Worm (Caenorhabditis elegans) whole organism, L1 larva: Measurements from ENCODE around the gene cht-1.
A peak's percentile ranks its signal among the peaks of the same experiment; 100 is the strongest.

ENCODE experiments used
- C16A3.4 ChIP-seq: fragments of 150-350 bp; optimal IDR thresholded peaks from 2 replicates; lab custom pipeline; 2014; ENCODE audit warnings: missing biosample characterization, missing genetic modification characterization
- aha-1 ChIP-seq: fragments of 150-350 bp; optimal IDR thresholded peaks from 2 replicates; lab custom pipeline; 2014; ENCODE audit warnings: missing biosample characterization, missing genetic modification characterization
- alr-1 ChIP-seq: fragments of 200-800 bp; sonication (Bioruptor generic); optimal IDR thresholded peaks from 2 replicates; lab custom pipeline; 2018; ENCODE audit warnings: borderline replicate concordance, mild to moderate bottlenecking, missing genetic modification characterization, missing compliant biosample characterization
- aly-2 ChIP-seq: fragments of 150-350 bp; optimal IDR thresholded peaks from 2 replicates; lab custom pipeline; 2014; ENCODE audit warnings: missing biosample characterization, missing genetic modification characterization
- ama-1 ChIP-seq: fragments of 150-350 bp; optimal IDR thresholded peaks from 2 replicates; lab custom pipeline; 2014
- ceh-63 ChIP-seq: fragments of 200-800 bp; sonication (Bioruptor generic); optimal IDR thresholded peaks from 2 replicates; lab custom pipeline; 2018; ENCODE audit warnings: mild to moderate bottlenecking, missing genetic modification characterization, missing compliant biosample characterization
- ceh-8 ChIP-seq: fragments of 200-800 bp; sonication (Bioruptor generic); optimal IDR thresholded peaks from 2 replicates; lab custom pipeline; 2018; ENCODE audit warnings: mild to moderate bottlenecking, missing genetic modification characterization, moderate library complexity, missing compliant biosample characterization
- ceh-82 ChIP-seq, 3 experiments: fragments of 150-350 bp in 1 of 3; sonication (generic microtip) in 2 of 3; optimal IDR thresholded peaks; 2 replicates each; lab custom pipeline; 2014 to 2017; ENCODE audit warnings: missing biosample characterization in 3 of 3, missing genetic modification characterization in 3 of 3
- ceh-88 ChIP-seq: fragments of 200-800 bp; sonication (Bioruptor generic); IDR thresholded peaks from 2 replicates; pipeline ENCODE4 v1.3.6; 2022; ENCODE audit warnings: missing genetic modification characterization, missing compliant biosample characterization
- ceh-90 ChIP-seq: sonication (generic microtip); optimal IDR thresholded peaks from 2 replicates; lab custom pipeline; 2016; ENCODE audit warnings: missing genetic modification characterization, missing compliant biosample characterization
- ces-1 ChIP-seq: fragments of 150-350 bp; optimal IDR thresholded peaks from 2 replicates; lab custom pipeline; 2014; ENCODE audit warnings: missing biosample characterization, missing genetic modification reagents, missing genetic modification characterization
- dpl-1 ChIP-seq, 3 experiments: fragments of 150-350 bp in 2 of 3; sonication (generic microtip) in 1 of 3; optimal IDR thresholded peaks; 2 replicates each; lab custom pipeline; 2014 to 2017; ENCODE audit warnings: missing biosample characterization in 3 of 3, missing genetic modification characterization in 3 of 3, missing genetic modification reagents in 3 of 3
- efl-1 ChIP-seq, 4 experiments: fragments of 150-350 bp; optimal IDR thresholded peaks in 3 of 4; peaks in 1 of 4; 1 replicate in 1 of 4; 2 replicates in 3 of 4; lab custom pipeline; 2014; ENCODE audit warnings: missing biosample characterization in 2 of 4, missing genetic modification characterization in 2 of 4, missing genetic modification reagents in 2 of 4
- efl-3 ChIP-seq: fragments of 200-800 bp; sonication (Bioruptor generic); optimal IDR thresholded peaks from 2 replicates; lab custom pipeline; 2018; ENCODE audit warnings: mild to moderate bottlenecking, missing genetic modification characterization, missing compliant biosample characterization
- egl-27 ChIP-seq, 2 experiments: fragments of 150-350 bp in 1 of 2; sonication (generic microtip); optimal IDR thresholded peaks; 3 replicates each; lab custom pipeline; 2017 to 2018; ENCODE audit warnings: missing biosample characterization in 2 of 2, missing genetic modification characterization in 2 of 2, missing genetic modification reagents in 2 of 2
- elt-3 ChIP-seq, 6 experiments: fragments of 150-350 bp in 1 of 6; sonication (generic microtip); optimal IDR thresholded peaks; 2 replicates each; lab custom pipeline; 2017 to 2018; ENCODE audit warnings: missing biosample characterization in 6 of 6, missing genetic modification characterization in 6 of 6, inconsistent platforms in 1 of 6
- fkh-4 ChIP-seq: sonication (generic microtip); optimal IDR thresholded peaks from 2 replicates; lab custom pipeline; 2016; ENCODE audit warnings: missing compliant biosample characterization, missing genetic modification characterization, borderline replicate concordance
- fos-1 ChIP-seq: fragments of 150-350 bp; optimal IDR thresholded peaks from 2 replicates; lab custom pipeline; 2014; ENCODE audit warnings: missing biosample characterization, missing genetic modification characterization
- hpl-2 ChIP-seq: fragments of 150-350 bp; optimal IDR thresholded peaks from 2 replicates; lab custom pipeline; 2014; ENCODE audit warnings: missing biosample characterization, missing genetic modification reagents, missing genetic modification characterization
- lin-14 ChIP-seq: fragments of 200-800 bp; sonication (Bioruptor generic); optimal IDR thresholded peaks from 2 replicates; lab custom pipeline; 2018; ENCODE audit warnings: mild to moderate bottlenecking, missing genetic modification characterization, moderate library complexity, missing compliant biosample characterization
- lin-15B ChIP-seq: fragments of 150-350 bp; sonication (generic microtip); optimal IDR thresholded peaks from 3 replicates; lab custom pipeline; 2014; ENCODE audit warnings: missing biosample characterization, missing genetic modification characterization
- lir-3 ChIP-seq: sonication (generic microtip); optimal IDR thresholded peaks from 2 replicates; lab custom pipeline; 2016; ENCODE audit warnings: mild to moderate bottlenecking, missing genetic modification characterization, moderate library complexity, missing compliant biosample characterization; ENCODE audit not compliant: poor library complexity
- lsy-2 ChIP-seq, 2 experiments: fragments of 150-350 bp; optimal IDR thresholded peaks; 2 replicates each; lab custom pipeline; 2014; ENCODE audit warnings: missing biosample characterization in 2 of 2, missing genetic modification characterization in 2 of 2
- mdl-1 ChIP-seq, 2 experiments: fragments of 150-350 bp; optimal IDR thresholded peaks; 2 replicates each; lab custom pipeline; 2014 to 2017; ENCODE audit warnings: missing biosample characterization in 2 of 2, missing genetic modification characterization in 2 of 2, inconsistent platforms in 1 of 2
- mep-1 ChIP-seq: fragments of 150-350 bp; optimal IDR thresholded peaks from 2 replicates; lab custom pipeline; 2014; ENCODE audit warnings: missing biosample characterization, missing genetic modification characterization
- nhr-12 ChIP-seq: sonication (generic microtip); optimal IDR thresholded peaks from 2 replicates; lab custom pipeline; 2017; ENCODE audit warnings: missing biosample characterization, missing genetic modification characterization
- nhr-20 ChIP-seq: sonication (generic microtip); optimal IDR thresholded peaks from 2 replicates; lab custom pipeline; 2016; ENCODE audit warnings: mild to moderate bottlenecking, missing genetic modification characterization, missing compliant biosample characterization
- nhr-47 ChIP-seq: sonication (generic microtip); optimal IDR thresholded peaks from 2 replicates; lab custom pipeline; 2016; ENCODE audit warnings: mild to moderate bottlenecking, missing genetic modification characterization, moderate library complexity, missing compliant biosample characterization
- nhr-71 ChIP-seq: sonication (generic microtip); optimal IDR thresholded peaks from 2 replicates; lab custom pipeline; 2016; ENCODE audit warnings: mild to moderate bottlenecking, missing genetic modification characterization, moderate library complexity, missing compliant biosample characterization
- nhr-77 ChIP-seq: fragments of 150-350 bp; optimal IDR thresholded peaks from 2 replicates; lab custom pipeline; 2014; ENCODE audit warnings: missing biosample characterization, missing genetic modification characterization
- nhr-84 ChIP-seq: sonication (generic microtip); optimal IDR thresholded peaks from 2 replicates; lab custom pipeline; 2017; ENCODE audit warnings: missing biosample characterization, missing genetic modification characterization
- nhr-85 ChIP-seq: sonication (generic microtip); peaks from one replicate; lab custom pipeline; 2016; ENCODE audit warnings: missing genetic modification characterization, inconsistent platforms, missing compliant biosample characterization
- nhr-90 ChIP-seq: sonication (generic microtip); optimal IDR thresholded peaks from 2 replicates; lab custom pipeline; 2016; ENCODE audit warnings: mild to moderate bottlenecking, missing genetic modification characterization, missing compliant biosample characterization; ENCODE audit not compliant: poor library complexity
- pag-3 ChIP-seq: sonication (generic microtip); optimal IDR thresholded peaks from 2 replicates; lab custom pipeline; 2017; ENCODE audit warnings: missing genetic modification characterization, mild to moderate bottlenecking, missing compliant biosample characterization, antibody characterized with exemption, borderline replicate concordance; ENCODE audit not compliant: insufficient read depth
- pqm-1 ChIP-seq: sonication (generic microtip); optimal IDR thresholded peaks from 3 replicates; lab custom pipeline; 2017; ENCODE audit warnings: missing biosample characterization, missing genetic modification characterization
- rnt-1 ChIP-seq: sonication (generic microtip); optimal IDR thresholded peaks from 2 replicates; lab custom pipeline; 2016; ENCODE audit warnings: mild to moderate bottlenecking, missing genetic modification characterization, moderate library complexity, missing compliant biosample characterization
- skn-1 ChIP-seq: fragments of 150-350 bp; optimal IDR thresholded peaks from 2 replicates; lab custom pipeline; 2014; ENCODE audit warnings: missing biosample characterization, missing genetic modification characterization
- snu-23 ChIP-seq: sonication (generic microtip); optimal IDR thresholded peaks from 2 replicates; lab custom pipeline; 2016; ENCODE audit warnings: missing genetic modification characterization, missing compliant biosample characterization
- swsn-7 ChIP-seq: sonication (generic microtip); optimal IDR thresholded peaks from 2 replicates; lab custom pipeline; 2016; ENCODE audit warnings: missing genetic modification characterization, missing compliant biosample characterization
- unc-130 ChIP-seq: fragments of 150-350 bp; optimal IDR thresholded peaks from 2 replicates; lab custom pipeline; 2017; ENCODE audit warnings: missing biosample characterization, missing genetic modification characterization, inconsistent platforms
- unc-62 ChIP-seq: fragments of 150-350 bp; optimal IDR thresholded peaks from 2 replicates; lab custom pipeline; 2014; ENCODE audit warnings: missing biosample characterization, missing genetic modification reagents, missing genetic modification characterization
- unc-86 ChIP-seq: sonication (generic microtip); optimal IDR thresholded peaks from 2 replicates; lab custom pipeline; 2016; ENCODE audit warnings: missing genetic modification characterization, missing compliant biosample characterization
- xbp-1 ChIP-seq: sonication (generic microtip); optimal IDR thresholded peaks from 2 replicates; lab custom pipeline; 2016; ENCODE audit warnings: missing genetic modification characterization, missing compliant biosample characterization
- zag-1 ChIP-seq: fragments of 150-350 bp; optimal IDR thresholded peaks from 2 replicates; lab custom pipeline; 2014; ENCODE audit warnings: missing biosample characterization, missing genetic modification characterization
- zip-4 ChIP-seq: fragments of 200-800 bp; sonication (Bioruptor generic); optimal IDR thresholded peaks from 2 replicates; lab custom pipeline; 2018; ENCODE audit warnings: mild to moderate bottlenecking, missing genetic modification characterization, moderate library complexity, missing compliant biosample characterization
- ztf-4 ChIP-seq: fragments of 150-350 bp; optimal IDR thresholded peaks from 2 replicates; lab custom pipeline; 2014; ENCODE audit warnings: missing biosample characterization, missing genetic modification characterization

The cht-1 gene

DNA sequence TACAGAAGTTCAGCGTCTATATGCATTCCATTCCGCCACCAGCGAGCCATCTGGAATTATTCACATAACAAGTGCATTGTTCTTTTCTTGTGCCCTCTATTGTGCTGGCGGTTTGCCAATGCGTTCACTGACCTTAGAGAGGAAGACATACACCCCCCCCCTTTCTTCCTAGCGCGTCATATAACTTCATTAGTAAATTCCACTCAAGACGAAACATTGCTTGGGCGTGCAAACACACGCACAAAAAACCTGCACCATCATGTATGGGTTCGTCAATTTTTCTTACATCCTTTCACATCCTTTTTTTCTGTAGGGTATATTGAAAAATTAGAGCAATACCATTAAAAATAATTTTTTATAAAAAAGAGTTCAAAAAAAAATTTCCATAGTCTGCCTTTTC lies 48.3 kb downstream of the cht-1 start, which contains the start of gene ZK816.1:
Gene ZK816.1, plus strand, starts transcription at position 187 of the 400 bp plus-strand sequence.
- no peak for TF ChIP-seq efl-1 (optimal IDR thresholded peaks at IDR 0.05; lab: Kevin White, UChicago)
- TF ChIP-seq efl-1 (GFP tag; optimal IDR thresholded peaks at IDR 0.05 in 1 of 2; lab: Kevin White, UChicago) = peak in 1 of 2 experiments; percentile 19
- TF ChIP-seq lin-14 (GFP tag; lab: Kevin White, UChicago) = peak; percentile 2
- TF ChIP-seq unc-86 = peak; percentile 34
- TF ChIP-seq aha-1 (tag; lab: Kevin White, UChicago) = no peak

DNA sequence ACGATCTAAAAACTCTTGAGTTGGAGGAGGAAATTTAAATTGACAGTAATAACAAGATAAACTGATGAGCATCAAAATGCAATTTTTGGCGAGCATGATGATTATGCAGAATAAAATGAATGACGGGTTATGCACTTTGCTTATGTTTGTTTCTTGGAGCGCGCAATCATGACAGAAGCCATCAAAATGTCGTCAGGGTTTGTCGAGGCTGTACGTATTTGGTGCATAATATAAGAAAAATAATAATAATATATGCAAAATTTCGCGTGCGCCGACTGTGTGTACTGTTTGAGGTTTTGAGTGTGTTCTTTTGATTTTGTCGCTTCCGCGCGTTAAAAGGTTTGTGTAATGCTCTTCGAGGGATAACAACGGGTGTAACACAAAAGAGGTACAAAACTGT lies 49.5 kb downstream of the cht-1 start, which contains the start of gene nspg-4:
Gene nspg-4, minus strand, starts transcription at position 101 of the 400 bp plus-strand sequence.
- TF ChIP-seq zip-4 (GFP tag; lab: Kevin White, UChicago) (no peak), lir-3 (tag; lab: Kevin White, UChicago) (no peak), ces-1 (GFP tag; lab: Kevin White, UChicago) (no peak), pag-3 (tag; lab: Kevin White, UChicago) (no peak), ceh-90 (tag; lab: Kevin White, UChicago) (no peak), swsn-7 (tag; lab: Kevin White, UChicago) (no peak), zag-1 (tag; lab: Kevin White, UChicago) (no peak), skn-1 (tag; lab: Kevin White, UChicago) (no peak), egl-27 (tag; optimal IDR thresholded peaks at IDR 0.05; lab: Kevin White, UChicago) (no peak), mdl-1 (tag; optimal IDR thresholded peaks at IDR 0.05; lab: Kevin White, UChicago) (no peak), ceh-82 (tag; optimal IDR thresholded peaks at IDR 0.05; lab: Kevin White, UChicago) (no peak), efl-3 (GFP tag; lab: Kevin White, UChicago) (no peak), fos-1 (tag; lab: Kevin White, UChicago) (no peak), nhr-85 (tag; lab: Kevin White, UChicago) (no peak), ama-1 (lab: Kevin White, UChicago) (no peak)

DNA sequence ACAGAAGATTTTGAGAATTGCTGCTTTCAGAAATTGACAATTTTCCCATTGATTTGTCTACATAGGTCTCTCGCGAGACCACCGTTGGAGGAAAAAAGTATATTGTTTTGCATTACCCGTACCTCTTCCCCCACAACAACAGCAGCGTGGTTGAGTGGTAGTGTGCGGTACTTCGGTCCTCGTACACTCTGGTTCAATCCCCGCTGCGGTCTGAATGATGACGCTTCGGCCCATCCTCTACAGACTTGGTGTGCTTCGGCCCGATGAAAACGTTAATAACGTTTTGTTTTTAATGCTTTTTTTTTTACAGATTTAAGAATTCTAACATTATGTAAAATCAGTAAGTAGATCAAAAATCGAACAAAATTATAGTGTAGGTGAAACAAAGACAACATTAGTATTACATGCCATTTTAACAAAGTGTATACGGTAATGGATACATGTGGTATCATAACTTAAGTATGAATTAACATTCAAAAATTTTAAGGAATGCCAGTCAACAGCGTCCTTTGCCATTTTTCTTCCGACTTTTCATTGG lies 51.8 kb downstream of the cht-1 start, which contains the start of gene ZK816.3:
Gene ZK816.3, plus strand, starts transcription at position 488 of the 538 bp plus-strand sequence.
- no peak for TF ChIP-seq fkh-4
- no peak for TF ChIP-seq nhr-84 (tag; lab: Kevin White, UChicago)
- TF ChIP-seq pag-3 (tag; lab: Kevin White, UChicago) = no peak
- no peak for TF ChIP-seq ces-1 (GFP tag; lab: Kevin White, UChicago)
- peak; percentile 41 for TF ChIP-seq nhr-20 (tag; lab: Kevin White, UChicago)
- no peak for TF ChIP-seq mdl-1 (tag; optimal IDR thresholded peaks at IDR 0.05; lab: Kevin White, UChicago)
- no peak for TF ChIP-seq ceh-63 (GFP tag; lab: Kevin White, UChicago)
- no peak for TF ChIP-seq ama-1 (lab: Kevin White, UChicago)
- peak; percentile 64 for TF ChIP-seq rnt-1 (tag; lab: Kevin White, UChicago)
- no peak for TF ChIP-seq zag-1 (tag; lab: Kevin White, UChicago)
- peak; percentile 58 for TF ChIP-seq snu-23
- TF ChIP-seq hpl-2 (GFP tag; lab: Kevin White, UChicago) = no peak
- no peak for TF ChIP-seq lir-3 (tag; lab: Kevin White, UChicago)
- no peak for TF ChIP-seq ceh-8 (GFP tag; lab: Kevin White, UChicago)
- peak in 1 of 6 experiments; percentile 2 for TF ChIP-seq elt-3 (tag; optimal IDR thresholded peaks at IDR 0.05; lab: Kevin White, UChicago)
- no peak for TF ChIP-seq ceh-90 (tag; lab: Kevin White, UChicago)
- TF ChIP-seq nhr-90 (tag; lab: Kevin White, UChicago) = peak; percentile 63
- TF ChIP-seq dpl-1 (GFP tag; optimal IDR thresholded peaks at IDR 0.05; lab: Kevin White, UChicago) = no peak
- TF ChIP-seq xbp-1 (tag; lab: Kevin White, UChicago) = no peak
- no peak for TF ChIP-seq nhr-77 (tag; lab: Kevin White, UChicago)
- TF ChIP-seq mep-1 (tag; lab: Kevin White, UChicago) = peak; percentile 38
- TF ChIP-seq efl-3 (GFP tag; lab: Kevin White, UChicago) = no peak
- TF ChIP-seq skn-1 (tag; lab: Kevin White, UChicago) = peak; percentile 46
- no peak for TF ChIP-seq alr-1 (tag; lab: Kevin White, UChicago)
- TF ChIP-seq nhr-47 (tag; lab: Kevin White, UChicago) = peak; percentile 41
- no peak for TF ChIP-seq ztf-4 (tag; lab: Kevin White, UChicago)
- TF ChIP-seq lin-15B = no peak
- TF ChIP-seq unc-130 = peak; percentile 9
- peak; percentile 23 for TF ChIP-seq C16A3.4 (tag; lab: Kevin White, UChicago)
- no peak for TF ChIP-seq ceh-88
- no peak for TF ChIP-seq aly-2 (tag; lab: Kevin White, UChicago)
- no peak for TF ChIP-seq unc-62 (GFP tag; lab: Kevin White, UChicago)
- TF ChIP-seq nhr-12 (tag; lab: Kevin White, UChicago) = no peak
- TF ChIP-seq nhr-71 (tag; lab: Kevin White, UChicago) = peak; percentile 36
- TF ChIP-seq pqm-1 (tag; lab: Kevin White, UChicago) = no peak
- peak in 1 of 2 experiments; percentile 27 for TF ChIP-seq lsy-2 (tag; optimal IDR thresholded peaks at IDR 0.05; lab: Kevin White, UChicago)
